Worm (Caenorhabditis elegans): ENCODE results near the gene E01G6.2.

The E01G6.2 gene

ce11 chrX:12225970-12226369 lies 30.5 kb upstream of the E01G6.2 start, which contains the start of gene cest-9.1:
cest-9.1 (plus strand) TSS chrX:12226182.
- no peak for TF ChIP-seq flt-1 (GFP tag; IDR thresholded peaks at IDR 0.05)
- TF ChIP-seq ets-7 (tag; optimal IDR thresholded peaks at IDR 0.05) = no peak
- TF ChIP-seq hnd-1 (tag; optimal IDR thresholded peaks at IDR 0.05) = no peak
- TF ChIP-seq aly-1 (tag; optimal IDR thresholded peaks at IDR 0.05) = no peak
- TF ChIP-seq hmg-4 (GFP tag; optimal IDR thresholded peaks at IDR 0.05) = no peak
- TF ChIP-seq tbx-11 (GFP tag; IDR thresholded peaks at IDR 0.05) = no peak
- TF ChIP-seq ceh-13 (GFP tag; optimal IDR thresholded peaks at IDR 0.05) = no peak

ce11 chrX:12227130-12227529 lies 29.3 kb upstream of the E01G6.2 start:
- TF ChIP-seq scrt-1 (GFP tag; IDR thresholded peaks at IDR 0.05) (no peak), ceh-13 (GFP tag; optimal IDR thresholded peaks at IDR 0.05) (no peak), hmg-4 (GFP tag; optimal IDR thresholded peaks at IDR 0.05) (no peak), ama-1 (optimal IDR thresholded peaks at IDR 0.05) (no peak), B0310.2 (tag; optimal IDR thresholded peaks at IDR 0.05) (no peak), pes-1 (GFP tag; IDR thresholded peaks at IDR 0.05) (no peak), tbx-37 (GFP tag; conservative IDR thresholded peaks at IDR 0.05) (no peak), hmbx-1 (tag; optimal IDR thresholded peaks at IDR 0.05) (no peak), aly-1 (tag; optimal IDR thresholded peaks at IDR 0.05) (no peak), tbx-11 (GFP tag; IDR thresholded peaks at IDR 0.05) (no peak), F13C5.2 (tag; optimal IDR thresholded peaks at IDR 0.05) (no peak), sea-1 (GFP tag; conservative IDR thresholded peaks at IDR 0.05) (no peak), hnd-1 (tag; optimal IDR thresholded peaks at IDR 0.05) (no peak), ets-7 (tag; optimal IDR thresholded peaks at IDR 0.05) (no peak), tra-4 (tag; optimal IDR thresholded peaks at IDR 0.05) (no peak)

- TF ChIP-seq ceh-36 (tag; optimal IDR thresholded peaks at IDR 0.05) (no peak), hmbx-1 (tag; optimal IDR thresholded peaks at IDR 0.05) (no peak), hmg-4 (GFP tag; optimal IDR thresholded peaks at IDR 0.05) (no peak), tbx-11 (GFP tag; IDR thresholded peaks at IDR 0.05) (no peak), scrt-1 (GFP tag; IDR thresholded peaks at IDR 0.05) (no peak), flt-1 (GFP tag; IDR thresholded peaks at IDR 0.05) (no peak)
Observed at ce11 chrX:12229651-12230050, 26.8 kb upstream of the E01G6.2 start, which contains the start of gene cest-7. cest-7 (plus strand) TSS chrX:12229951.

ce11 chrX:12230357-12230756 lies 26.1 kb upstream of the E01G6.2 start:
- TF ChIP-seq scrt-1 (GFP tag; IDR thresholded peaks at IDR 0.05) = no peak
- no peak for TF ChIP-seq tra-4 (tag; optimal IDR thresholded peaks at IDR 0.05)

- TF ChIP-seq pes-1 (GFP tag; IDR thresholded peaks at IDR 0.05) (no peak), F13C5.2 (tag; optimal IDR thresholded peaks at IDR 0.05) (no peak), tbx-37 (GFP tag; conservative IDR thresholded peaks at IDR 0.05) (no peak), sea-1 (GFP tag; conservative IDR thresholded peaks at IDR 0.05) (no peak), ets-7 (tag; optimal IDR thresholded peaks at IDR 0.05) (no peak), B0310.2 (tag; optimal IDR thresholded peaks at IDR 0.05) (no peak), ceh-36 (tag; optimal IDR thresholded peaks at IDR 0.05) (no peak), hnd-1 (tag; optimal IDR thresholded peaks at IDR 0.05) (no peak), flt-1 (GFP tag; IDR thresholded peaks at IDR 0.05) (no peak), scrt-1 (GFP tag; IDR thresholded peaks at IDR 0.05) (no peak), ama-1 (optimal IDR thresholded peaks at IDR 0.05) (no peak), ceh-13 (GFP tag; optimal IDR thresholded peaks at IDR 0.05) (no peak), tbx-11 (GFP tag; IDR thresholded peaks at IDR 0.05) (no peak), hmbx-1 (tag; optimal IDR thresholded peaks at IDR 0.05) (no peak), hmg-4 (GFP tag; optimal IDR thresholded peaks at IDR 0.05) (no peak), tra-4 (tag; optimal IDR thresholded peaks at IDR 0.05) (no peak), aly-1 (tag; optimal IDR thresholded peaks at IDR 0.05) (no peak)
Observed at ce11 chrX:12234424-12234823, 22.0 kb upstream of the E01G6.2 start.

- TF ChIP-seq hmg-4 (GFP tag; optimal IDR thresholded peaks at IDR 0.05) (no peak), hnd-1 (tag; optimal IDR thresholded peaks at IDR 0.05) (no peak), F13C5.2 (tag; optimal IDR thresholded peaks at IDR 0.05) (no peak), flt-1 (GFP tag; IDR thresholded peaks at IDR 0.05) (no peak), ama-1 (optimal IDR thresholded peaks at IDR 0.05) (no peak), pes-1 (GFP tag; IDR thresholded peaks at IDR 0.05) (no peak), ceh-36 (tag; optimal IDR thresholded peaks at IDR 0.05) (no peak), aly-1 (tag; optimal IDR thresholded peaks at IDR 0.05) (no peak), tra-4 (tag; optimal IDR thresholded peaks at IDR 0.05) (no peak), B0310.2 (tag; optimal IDR thresholded peaks at IDR 0.05) (no peak), ets-7 (tag; optimal IDR thresholded peaks at IDR 0.05) (no peak), scrt-1 (GFP tag; IDR thresholded peaks at IDR 0.05) (no peak), sea-1 (GFP tag; conservative IDR thresholded peaks at IDR 0.05) (no peak)
Observed at ce11 chrX:12235388-12235787, 21.1 kb upstream of the E01G6.2 start, which contains the start of gene C23H4.6. C23H4.6 (plus strand) TSS chrX:12235606.

ce11 chrX:12241457-12241856 lies 15.0 kb upstream of the E01G6.2 start, which contains the start of gene cest-3:
cest-3 (plus strand) TSS chrX:12241646.
- TF ChIP-seq hmbx-1 (tag; optimal IDR thresholded peaks at IDR 0.05) (no peak), tbx-37 (GFP tag; conservative IDR thresholded peaks at IDR 0.05) (no peak), sea-1 (GFP tag; conservative IDR thresholded peaks at IDR 0.05) (no peak), hmg-4 (GFP tag; optimal IDR thresholded peaks at IDR 0.05) (no peak)

ce11 chrX:12242902-12243301 lies 13.5 kb upstream of the E01G6.2 start:
- TF ChIP-seq hmg-4 (GFP tag; optimal IDR thresholded peaks at IDR 0.05) (no peak), hnd-1 (tag; optimal IDR thresholded peaks at IDR 0.05) (no peak), aly-1 (tag; optimal IDR thresholded peaks at IDR 0.05) (no peak), flt-1 (GFP tag; IDR thresholded peaks at IDR 0.05) (no peak), ets-7 (tag; optimal IDR thresholded peaks at IDR 0.05) (no peak)

ce11 chrX:12248140-12248539 lies 8.3 kb upstream of the E01G6.2 start:
- TF ChIP-seq hmg-4 (GFP tag; optimal IDR thresholded peaks at IDR 0.05) (no peak), scrt-1 (GFP tag; IDR thresholded peaks at IDR 0.05) (no peak), B0310.2 (tag; optimal IDR thresholded peaks at IDR 0.05) (no peak), pes-1 (GFP tag; IDR thresholded peaks at IDR 0.05) (no peak), hnd-1 (tag; optimal IDR thresholded peaks at IDR 0.05) (no peak), tbx-37 (GFP tag; conservative IDR thresholded peaks at IDR 0.05) (no peak), F13C5.2 (tag; optimal IDR thresholded peaks at IDR 0.05) (no peak), tra-4 (tag; optimal IDR thresholded peaks at IDR 0.05) (no peak), tbx-11 (GFP tag; IDR thresholded peaks at IDR 0.05) (no peak), aly-1 (tag; optimal IDR thresholded peaks at IDR 0.05) (no peak), ceh-36 (tag; optimal IDR thresholded peaks at IDR 0.05) (no peak), hmbx-1 (tag; optimal IDR thresholded peaks at IDR 0.05) (no peak), flt-1 (GFP tag; IDR thresholded peaks at IDR 0.05) (no peak), ets-7 (tag; optimal IDR thresholded peaks at IDR 0.05) (no peak), ceh-13 (GFP tag; optimal IDR thresholded peaks at IDR 0.05) (no peak), ama-1 (optimal IDR thresholded peaks at IDR 0.05) (no peak), sea-1 (GFP tag; conservative IDR thresholded peaks at IDR 0.05) (no peak)
